Fruit fly (Drosophila melanogaster) whole organism, embryonic: ENCODE data around the gene CG31988.

Experiments used
- Antp ChIP-seq: fragments of 200-800 bp; sonication (Bioruptor generic); optimal IDR thresholded peaks from 3 replicates; lab custom pipeline; 2016; ENCODE audit warnings: missing biosample characterization, missing genetic modification characterization
- B-H2 ChIP-seq: fragments of 200-800 bp; sonication (Bioruptor generic); optimal IDR thresholded peaks from 2 replicates; lab custom pipeline; 2018; ENCODE audit warnings: missing biosample characterization, mild to moderate bottlenecking, missing genetic modification characterization
- BEAF-32 ChIP-seq: fragments of 200-800 bp; sonication (Bioruptor generic); optimal IDR thresholded peaks from 3 replicates; lab custom pipeline; 2017; ENCODE audit warnings: missing biosample characterization, missing genetic modification characterization, mild to moderate bottlenecking, moderate library complexity, missing genetic modification reagents
- CG1024 ChIP-seq: fragments of 200-800 bp; sonication (Bioruptor generic); IDR thresholded peaks from 2 replicates; pipeline ENCODE4 v1.3.6; 2022; ENCODE audit warnings: missing biosample characterization, missing genetic modification characterization
- CG10267 ChIP-seq: fragments of 200-800 bp; sonication (Bioruptor generic); optimal IDR thresholded peaks from 2 replicates; lab custom pipeline; 2018; ENCODE audit warnings: missing biosample characterization, mild to moderate bottlenecking, missing genetic modification characterization, moderate library complexity
- CG10543 ChIP-seq: fragments of 200-800 bp; sonication (Bioruptor generic); optimal IDR thresholded peaks from 3 replicates; lab custom pipeline; 2017; ENCODE audit warnings: missing biosample characterization, mild to moderate bottlenecking, missing genetic modification characterization, moderate library complexity
- CG10979 ChIP-seq: fragments of 200-800 bp; sonication (Bioruptor generic); optimal IDR thresholded peaks from 2 replicates; lab custom pipeline; 2018; ENCODE audit warnings: missing biosample characterization, mild to moderate bottlenecking, missing genetic modification characterization, moderate library complexity
- CG11398 ChIP-seq: fragments of 200-800 bp; sonication (Bioruptor generic); optimal IDR thresholded peaks from 2 replicates; lab custom pipeline; 2016; ENCODE audit warnings: missing biosample characterization, missing genetic modification characterization
- CG12391 ChIP-seq: fragments of 200-800 bp; sonication (Bioruptor generic); optimal IDR thresholded peaks from 3 replicates; lab custom pipeline; 2018; ENCODE audit warnings: missing biosample characterization, mild to moderate bottlenecking, missing genetic modification characterization, moderate library complexity
- CG12659 ChIP-seq: fragments of 200-800 bp; sonication (Bioruptor generic); optimal IDR thresholded peaks from 3 replicates; lab custom pipeline; 2017; ENCODE audit warnings: mild to moderate bottlenecking, missing biosample characterization, missing genetic modification reagents, missing genetic modification characterization
- CG12769 ChIP-seq: fragments of 200-800 bp; sonication (Bioruptor generic); optimal IDR thresholded peaks from 2 replicates; lab custom pipeline; 2019; ENCODE audit warnings: missing biosample characterization, mild to moderate bottlenecking, missing genetic modification characterization, moderate library complexity
- CG13624 ChIP-seq: fragments of 200-800 bp; sonication (Bioruptor generic); optimal IDR thresholded peaks from 2 replicates; lab custom pipeline; 2016; ENCODE audit warnings: missing biosample characterization, missing genetic modification characterization
- CG16863 ChIP-seq: fragments of 200-800 bp; sonication (Bioruptor generic); optimal IDR thresholded peaks from 3 replicates; lab custom pipeline; 2016; ENCODE audit warnings: missing biosample characterization, missing genetic modification characterization
- CG17186 ChIP-seq: fragments of 200-800 bp; sonication (Bioruptor generic); optimal IDR thresholded peaks from 3 replicates; lab custom pipeline; 2017; ENCODE audit warnings: missing biosample characterization, missing genetic modification reagents, missing genetic modification characterization
- CG17328 ChIP-seq: fragments of 200-800 bp; sonication (Bioruptor generic); IDR thresholded peaks from 2 replicates; pipeline ENCODE4 v1.3.6; 2022; ENCODE audit warnings: missing biosample characterization, missing genetic modification characterization
- CG17385 ChIP-seq: fragments of 200-800 bp; sonication (Bioruptor generic); optimal IDR thresholded peaks from 3 replicates; lab custom pipeline; 2018; ENCODE audit warnings: missing biosample characterization, mild to moderate bottlenecking, missing genetic modification characterization
- CG17802 ChIP-seq: fragments of 200-800 bp; sonication (Bioruptor generic); optimal IDR thresholded peaks from 2 replicates; lab custom pipeline; 2018; ENCODE audit warnings: missing biosample characterization, mild to moderate bottlenecking, missing genetic modification characterization, moderate library complexity
- CG30403 ChIP-seq: fragments of 200-800 bp; sonication (Bioruptor generic); optimal IDR thresholded peaks from 3 replicates; lab custom pipeline; 2016; ENCODE audit warnings: missing biosample characterization, missing genetic modification characterization
- CG31224 ChIP-seq: fragments of 200-800 bp; sonication (Bioruptor generic); IDR thresholded peaks from 2 replicates; pipeline ENCODE4 v1.3.6; 2022; ENCODE audit warnings: missing biosample characterization, missing genetic modification characterization
- CG31441 ChIP-seq: fragments of 200-800 bp; sonication (Bioruptor generic); IDR thresholded peaks from 2 replicates; pipeline ENCODE4 v1.3.6; 2022; ENCODE audit warnings: missing biosample characterization, missing genetic modification characterization
- CG3281 ChIP-seq: fragments of 200-800 bp; sonication (Bioruptor generic); optimal IDR thresholded peaks from 3 replicates; lab custom pipeline; 2017; ENCODE audit warnings: missing biosample characterization, mild to moderate bottlenecking, missing genetic modification characterization
- CG34422 ChIP-seq: fragments of 200-800 bp; sonication (Bioruptor generic); IDR thresholded peaks from 3 replicates; pipeline ENCODE4 v1.3.6; 2022; ENCODE audit warnings: missing biosample characterization, missing genetic modification characterization
- CG7987 ChIP-seq: fragments of 200-800 bp; sonication (Bioruptor generic); optimal IDR thresholded peaks from 2 replicates; lab custom pipeline; 2018; ENCODE audit warnings: missing biosample characterization, mild to moderate bottlenecking, missing genetic modification characterization, moderate library complexity
- CG9932 ChIP-seq: fragments of 200-800 bp; sonication (Bioruptor generic); IDR thresholded peaks from 2 replicates; pipeline ENCODE4 v1.3.6; 2022; ENCODE audit warnings: missing biosample characterization, missing genetic modification characterization
- CHES-1-like ChIP-seq: fragments of 200-800 bp; sonication (Bioruptor generic); optimal IDR thresholded peaks from 2 replicates; lab custom pipeline; 2016; ENCODE audit warnings: missing biosample characterization, missing genetic modification characterization
- CoRest ChIP-seq: fragments of 200-800 bp; sonication (Bioruptor generic); optimal IDR thresholded peaks from 3 replicates; lab custom pipeline; 2018; ENCODE audit warnings: missing biosample characterization, mild to moderate bottlenecking, missing genetic modification characterization, moderate library complexity
- Dll ChIP-seq: fragments of 200-800 bp; sonication (Bioruptor generic); IDR thresholded peaks from 4 replicates; pipeline ENCODE4 v1.3.6; 2022; ENCODE audit warnings: missing biosample characterization, missing genetic modification characterization; ENCODE audit not compliant: partially characterized antibody
- Dp ChIP-seq: fragments of 200-800 bp; sonication (Bioruptor generic); optimal IDR thresholded peaks from 2 replicates; lab custom pipeline; 2018; ENCODE audit warnings: missing biosample characterization, mild to moderate bottlenecking, missing genetic modification characterization, moderate library complexity
- Ets97D ChIP-seq: fragments of 200-800 bp; sonication (Bioruptor generic); optimal IDR thresholded peaks from 3 replicates; lab custom pipeline; 2016; ENCODE audit warnings: missing biosample characterization, missing genetic modification characterization
- GATAe ChIP-seq: fragments of 200-800 bp; sonication (Bioruptor generic); conservative IDR thresholded peaks from 2 replicates; pipeline ENCODE4 v1.3.6; 2022; ENCODE audit warnings: missing biosample characterization, missing genetic modification characterization
- Myb ChIP-seq: fragments of 200-800 bp; sonication (Bioruptor generic); optimal IDR thresholded peaks from 2 replicates; lab custom pipeline; 2016; ENCODE audit warnings: missing biosample characterization, missing genetic modification characterization
- Opbp ChIP-seq: fragments of 200-800 bp; sonication (Bioruptor generic); IDR thresholded peaks from 3 replicates; pipeline ENCODE4 v1.3.6; 2022; ENCODE audit warnings: missing biosample characterization, missing genetic modification characterization; ENCODE audit not compliant: partially characterized antibody
- Pdp1 ChIP-seq, 2 experiments: fragments of 200-800 bp; sonication (Bioruptor generic); optimal IDR thresholded peaks; 3 replicates each; lab custom pipeline; 2016; ENCODE audit warnings: missing biosample characterization in 2 of 2, missing genetic modification characterization in 2 of 2, mild to moderate bottlenecking in 1 of 2, moderate library complexity in 1 of 2
- Rfx ChIP-seq: fragments of 200-800 bp; sonication (Bioruptor generic); IDR thresholded peaks from 2 replicates; pipeline ENCODE4 v1.3.6; 2022; ENCODE audit warnings: missing biosample characterization, missing genetic modification characterization
- Rx ChIP-seq: fragments of 200-800 bp; sonication (Bioruptor generic); IDR thresholded peaks from 2 replicates; pipeline ENCODE4 v1.3.6; 2022; ENCODE audit warnings: missing biosample characterization, missing genetic modification characterization
- Sin3A ChIP-seq: fragments of >200 bp; optimal IDR thresholded peaks from 2 replicates; lab custom pipeline; 2018
- Xrp1 ChIP-seq: fragments of 200-800 bp; sonication (Bioruptor generic); IDR thresholded peaks from 2 replicates; pipeline ENCODE4 v1.3.6; 2022; ENCODE audit warnings: missing biosample characterization, missing genetic modification characterization
- az2 ChIP-seq: fragments of 200-800 bp; sonication (Bioruptor generic); optimal IDR thresholded peaks from 3 replicates; lab custom pipeline; 2016; ENCODE audit warnings: missing biosample characterization, missing genetic modification characterization
- bigmax ChIP-seq: fragments of 200-800 bp; sonication (Bioruptor generic); optimal IDR thresholded peaks from 2 replicates; lab custom pipeline; 2018; ENCODE audit warnings: missing biosample characterization, mild to moderate bottlenecking, missing genetic modification characterization
- corto ChIP-seq: fragments of 200-800 bp; sonication (Bioruptor generic); optimal IDR thresholded peaks from 2 replicates; lab custom pipeline; 2016; ENCODE audit warnings: missing biosample characterization, mild to moderate bottlenecking, missing genetic modification characterization, moderate library complexity
- croc ChIP-seq: fragments of 200-800 bp; sonication (Bioruptor generic); conservative IDR thresholded peaks from 3 replicates; pipeline ENCODE4 v1.3.6; 2022; ENCODE audit warnings: missing biosample characterization, missing genetic modification characterization
- fd102C ChIP-seq: fragments of 200-800 bp; sonication (Bioruptor generic); optimal IDR thresholded peaks from 2 replicates; lab custom pipeline; 2018; ENCODE audit warnings: missing biosample characterization, mild to moderate bottlenecking, missing genetic modification characterization, moderate library complexity
- ham ChIP-seq: fragments of 200-800 bp; sonication (Bioruptor generic); IDR thresholded peaks from 2 replicates; pipeline ENCODE4 v1.3.6; 2022; ENCODE audit warnings: missing biosample characterization, missing genetic modification characterization
- inv ChIP-seq: fragments of 200-800 bp; sonication (Bioruptor generic); IDR thresholded peaks from 2 replicates; pipeline ENCODE4 v1.3.6; 2022; ENCODE audit warnings: missing biosample characterization, missing genetic modification characterization; ENCODE audit not compliant: partially characterized antibody
- sob ChIP-seq: fragments of 200-800 bp; sonication (Bioruptor generic); IDR thresholded peaks from 2 replicates; pipeline ENCODE4 v1.3.6; 2022; ENCODE audit warnings: missing biosample characterization, missing genetic modification characterization
- ssp ChIP-seq: fragments of 200-800 bp; sonication (Bioruptor generic); IDR thresholded peaks from 2 replicates; pipeline ENCODE4 v1.3.6; 2022; ENCODE audit warnings: missing biosample characterization, missing genetic modification characterization
- sug ChIP-seq: fragments of 200-800 bp; optimal IDR thresholded peaks from 2 replicates; lab custom pipeline; 2019; ENCODE audit warnings: missing biosample characterization, mild to moderate bottlenecking, missing genetic modification characterization, moderate library complexity
- tna ChIP-seq: fragments of 200-800 bp; sonication (Bioruptor generic); IDR thresholded peaks from 2 replicates; pipeline ENCODE4 v1.3.6; 2022; ENCODE audit warnings: missing biosample characterization, missing genetic modification characterization; ENCODE audit not compliant: partially characterized antibody
- wor ChIP-seq: fragments of 200-800 bp; sonication (Bioruptor generic); IDR thresholded peaks from 2 replicates; pipeline ENCODE4 v1.3.6; 2022; ENCODE audit warnings: missing biosample characterization, missing genetic modification characterization
- zfh1 ChIP-seq: fragments of 200-800 bp; sonication (Bioruptor generic); IDR thresholded peaks from 3 replicates; pipeline ENCODE4 v1.3.6; 2022; ENCODE audit warnings: missing biosample characterization, missing genetic modification characterization
- zfh2 ChIP-seq: fragments of 200-800 bp; sonication (Bioruptor generic); optimal IDR thresholded peaks from 2 replicates; lab custom pipeline; 2016; ENCODE audit warnings: missing biosample characterization, missing genetic modification characterization

CG31988 gene

dm6 chr2L:21166422-21166821, 36.2 kb downstream of the CG31988 start (continued):
- TF ChIP-seq CG30403 (GFP tag; lab: Kevin White, UChicago), result no peak
- no peak for TF ChIP-seq CG31441 (GFP tag; lab: Robert Waterston, UW)
- peak; percentile 100 for TF ChIP-seq bigmax
- peak; percentile 87 for TF ChIP-seq Myb (GFP tag; lab: Kevin White, UChicago)
- no peak for TF ChIP-seq GATAe (GFP tag; lab: Robert Waterston, UW)
- no peak for TF ChIP-seq CG3281
- TF ChIP-seq Dll (GFP tag; lab: Robert Waterston, UW), result no peak
- peak; percentile 42 for TF ChIP-seq sug (tag; lab: Kevin White, UChicago)
- no peak for TF ChIP-seq Antp
- TF ChIP-seq Opbp (GFP tag; lab: Robert Waterston, UW), result peak; percentile 40; the same call in 1 of the 3 replicates
- TF ChIP-seq CG11398, result no peak
- no peak for TF ChIP-seq CG1024 (GFP tag; lab: Robert Waterston, UW)
- no peak for TF ChIP-seq zfh1 (GFP tag; lab: Robert Waterston, UW)
- no peak for TF ChIP-seq corto (GFP tag; lab: Kevin White, UChicago)
- TF ChIP-seq BEAF-32, result peak; percentile 18
- TF ChIP-seq zfh2, result peak; percentile 31
- peak; percentile 14 for TF ChIP-seq CG13624 (GFP tag; lab: Kevin White, UChicago)
- no peak for TF ChIP-seq croc
- TF ChIP-seq az2 (GFP tag; lab: Kevin White, UChicago), result no peak
- TF ChIP-seq B-H2 (GFP tag; lab: Kevin White, UChicago), result peak; percentile 15
- TF ChIP-seq CG7987, result no peak
- TF ChIP-seq ssp (GFP tag; lab: Robert Waterston, UW), result no peak
- TF ChIP-seq Dp (GFP tag; lab: Kevin White, UChicago), result peak; percentile 86
- no peak for TF ChIP-seq tna (GFP tag; lab: Robert Waterston, UW)
- TF ChIP-seq CG34422, result peak; percentile 36; the same call in 1 of the 3 replicates
- TF ChIP-seq CHES-1-like (GFP tag; lab: Kevin White, UChicago), result peak; percentile 25
- no peak for TF ChIP-seq CG17186
- peak; percentile 10 for TF ChIP-seq Ets97D (GFP tag; lab: Kevin White, UChicago)
- no peak for TF ChIP-seq CG31224 (GFP tag; lab: Robert Waterston, UW)
- peak; percentile 89 for TF ChIP-seq CG10267 (tag; lab: Kevin White, UChicago)
- 0 out of 2 replicates have a peak, but pooled peaks have one; percentile 8 for TF ChIP-seq CG9932
- TF ChIP-seq inv (GFP tag; lab: Robert Waterston, UW), result no peak
- peak; percentile 29; the same call in 1 of the 2 replicates for TF ChIP-seq Xrp1 (GFP tag; lab: Robert Waterston, UW)
- TF ChIP-seq sob (GFP tag; lab: Robert Waterston, UW), result no peak
- peak; percentile 22; the same call in 1 of the 2 replicates for TF ChIP-seq Rfx
- no peak for TF ChIP-seq CG17802
- peak; percentile 0 for TF ChIP-seq CG12391 (tag; lab: Kevin White, UChicago)
- TF ChIP-seq CG16863 (GFP tag; lab: Kevin White, UChicago), result no peak
- TF ChIP-seq CG17328 (GFP tag; lab: Robert Waterston, UW), result 0 out of 2 replicates have a peak, but pooled peaks have one; percentile 5
- TF ChIP-seq Rx (GFP tag; lab: Robert Waterston, UW), result no peak
- TF ChIP-seq Sin3A (lab: Kevin White, UChicago), result peak; percentile 23
- TF ChIP-seq CG10979 (tag; lab: Kevin White, UChicago), result no peak
- no peak for TF ChIP-seq wor (GFP tag; lab: Robert Waterston, UW)
- TF ChIP-seq ham (GFP tag; lab: Robert Waterston, UW), result no peak
- peak; percentile 21 for TF ChIP-seq CG12659 (GFP tag; lab: Kevin White, UChicago)
- TF ChIP-seq CoRest (tag; lab: Kevin White, UChicago), result peak; percentile 22
- TF ChIP-seq Pdp1 (GFP tag; optimal IDR thresholded peaks at IDR 0.05; lab: Kevin White, UChicago), result peak in 1 of 2 experiments; percentile 99
- TF ChIP-seq CG10543 (GFP tag; lab: Kevin White, UChicago), result peak; percentile 23
- peak; percentile 1 for TF ChIP-seq CG17385
- no peak for TF ChIP-seq CG12769
- no peak for TF ChIP-seq fd102C (GFP tag; lab: Kevin White, UChicago)
